Worm (Caenorhabditis elegans) whole organism, L4 larva: Measurements from ENCODE around the gene W05H7.1.
"Not testable (repeated sequence)": the region's sequence is repeated elsewhere in the genome, so short reads cannot be mapped to it uniquely, and the experiment has no call there.

ENCODE experiments used
- F44E2.7 ChIP-seq: fragments of 200-800 bp; sonication (Bioruptor generic); IDR thresholded peaks from 2 replicates; pipeline ENCODE4 v2.1.2; 2022; ENCODE audit warnings: missing genetic modification characterization, missing compliant biosample characterization
- F49E8.2 ChIP-seq: sonication (generic microtip); optimal IDR thresholded peaks from 2 replicates; lab custom pipeline; 2016; ENCODE audit warnings: missing compliant biosample characterization, mild to moderate bottlenecking, missing genetic modification characterization, borderline replicate concordance
- Y105C5A.15 ChIP-seq: fragments of 200-800 bp; sonication (Bioruptor generic); IDR thresholded peaks from 2 replicates; pipeline ENCODE4 v1.3.6; 2022; ENCODE audit warnings: missing genetic modification characterization, missing compliant biosample characterization
- Y5F2A.4 ChIP-seq: fragments of 200-800 bp; sonication (Bioruptor generic); optimal IDR thresholded peaks from 2 replicates; lab custom pipeline; 2018; ENCODE audit warnings: mild to moderate bottlenecking, missing genetic modification characterization, missing compliant biosample characterization
- aha-1 ChIP-seq: fragments of 150-350 bp; peaks from one replicate; lab custom pipeline; 2014; ENCODE audit warnings: missing biosample characterization, missing genetic modification characterization
- aly-2 ChIP-seq: sonication (generic microtip); optimal IDR thresholded peaks from 2 replicates; lab custom pipeline; 2018; ENCODE audit warnings: missing biosample characterization, missing genetic modification characterization
- daf-16 ChIP-seq, 3 experiments: sonication (generic microtip); optimal IDR thresholded peaks; 2 replicates each; lab custom pipeline; 2016 to 2017; ENCODE audit warnings: missing genetic modification characterization in 3 of 3, missing genetic modification reagents in 3 of 3, mild to moderate bottlenecking in 2 of 3, missing compliant biosample characterization in 2 of 3, missing biosample characterization in 1 of 3, moderate library complexity in 1 of 3
- daf-8 ChIP-seq: fragments of 200-800 bp; sonication (Bioruptor generic); IDR thresholded peaks from 2 replicates; pipeline ENCODE4 v1.3.6; 2022; ENCODE audit warnings: missing genetic modification characterization, missing compliant biosample characterization
- dmd-8 ChIP-seq: fragments of 200-800 bp; sonication (Bioruptor generic); IDR thresholded peaks from 2 replicates; pipeline ENCODE4 v1.3.6; 2022; ENCODE audit warnings: missing genetic modification characterization, missing compliant biosample characterization
- dve-1 ChIP-seq: sonication (generic microtip); optimal IDR thresholded peaks from 2 replicates; lab custom pipeline; 2017; ENCODE audit warnings: antibody characterized with exemption, mild to moderate bottlenecking, missing genetic modification characterization, missing compliant biosample characterization; ENCODE audit not compliant: insufficient read depth
- fkh-10 ChIP-seq: fragments of 150-350 bp; optimal IDR thresholded peaks from 2 replicates; lab custom pipeline; 2014; ENCODE audit warnings: missing biosample characterization, missing genetic modification reagents, missing genetic modification characterization
- fos-1 ChIP-seq: fragments of 150-350 bp; optimal IDR thresholded peaks from 2 replicates; lab custom pipeline; 2014; ENCODE audit warnings: missing biosample characterization, missing genetic modification characterization
- hlh-11 ChIP-seq: fragments of 200-800 bp; sonication (Bioruptor generic); optimal IDR thresholded peaks from 2 replicates; lab custom pipeline; 2018; ENCODE audit warnings: mild to moderate bottlenecking, missing genetic modification characterization, missing compliant biosample characterization
- hlh-30 ChIP-seq: sonication (generic microtip); optimal IDR thresholded peaks from 2 replicates; lab custom pipeline; 2017; ENCODE audit warnings: antibody characterized with exemption, mild to moderate bottlenecking, missing genetic modification characterization, missing compliant biosample characterization; ENCODE audit not compliant: insufficient read depth
- hmg-1.1 ChIP-seq: fragments of 200-800 bp; sonication (Bioruptor generic); IDR thresholded peaks from 2 replicates; pipeline ENCODE4 v1.3.6; 2022; ENCODE audit warnings: missing genetic modification reagents, missing genetic modification characterization, missing compliant biosample characterization
- lim-7 ChIP-seq: fragments of 200-800 bp; sonication (Bioruptor generic); IDR thresholded peaks from 2 replicates; pipeline ENCODE4 v1.3.6; 2022; ENCODE audit warnings: missing genetic modification characterization, missing compliant biosample characterization
- lin-38 ChIP-seq: fragments of 200-800 bp; sonication (Bioruptor generic); IDR thresholded peaks from 2 replicates; pipeline ENCODE4 v1.3.6; 2022; ENCODE audit warnings: missing genetic modification reagents, missing genetic modification characterization, missing compliant biosample characterization
- lsy-2 ChIP-seq, 2 experiments: fragments of 150-350 bp in 1 of 2; sonication (generic microtip) in 1 of 2; optimal IDR thresholded peaks; 2 replicates each; lab custom pipeline; 2014 to 2017; ENCODE audit warnings: missing biosample characterization in 2 of 2, missing genetic modification characterization in 2 of 2
- madf-5 ChIP-seq, 2 experiments: fragments of 200-800 bp; sonication (Bioruptor generic); IDR thresholded peaks; 2 replicates each; pipeline ENCODE4 v1.3.6; 2022; ENCODE audit warnings: missing compliant biosample characterization in 2 of 2, missing genetic modification characterization in 2 of 2
- mdl-1 ChIP-seq, 2 experiments: fragments of 150-350 bp in 1 of 2; sonication (generic microtip) in 1 of 2; optimal IDR thresholded peaks; 2 replicates each; lab custom pipeline; 2014 to 2017; ENCODE audit warnings: missing biosample characterization in 2 of 2, missing genetic modification characterization in 2 of 2
- mep-1 ChIP-seq: fragments of 150-350 bp; sonication (generic microtip); optimal IDR thresholded peaks from 3 replicates; lab custom pipeline; 2014; ENCODE audit warnings: missing biosample characterization, missing genetic modification characterization
- mes-2 ChIP-seq: sonication (generic microtip); optimal IDR thresholded peaks from 2 replicates; lab custom pipeline; 2016; ENCODE audit warnings: missing genotype, mild to moderate bottlenecking, missing genetic modification characterization, missing compliant biosample characterization; ENCODE audit not compliant: poor library complexity, severe bottlenecking
- mxl-2 ChIP-seq: fragments of 200-800 bp; sonication (Bioruptor generic); conservative IDR thresholded peaks from 2 replicates; pipeline ENCODE4 v1.3.6; 2022; ENCODE audit warnings: missing genetic modification reagents, missing genetic modification characterization, missing compliant biosample characterization
- mxl-3 ChIP-seq: fragments of 200-800 bp; sonication (Bioruptor generic); optimal IDR thresholded peaks from 2 replicates; lab custom pipeline; 2018; ENCODE audit warnings: mild to moderate bottlenecking, missing genetic modification characterization, missing compliant biosample characterization
- nhr-11 ChIP-seq: fragments of 150-350 bp; optimal IDR thresholded peaks from 2 replicates; lab custom pipeline; 2014; ENCODE audit warnings: missing biosample characterization, missing genetic modification characterization
- nhr-111 ChIP-seq: fragments of 200-800 bp; sonication (Bioruptor generic); optimal IDR thresholded peaks from 2 replicates; lab custom pipeline; 2018; ENCODE audit warnings: mild to moderate bottlenecking, missing genetic modification characterization, missing compliant biosample characterization
- nhr-28 ChIP-seq: fragments of 150-350 bp; optimal IDR thresholded peaks from 2 replicates; lab custom pipeline; 2014; ENCODE audit warnings: missing biosample characterization, missing genetic modification characterization
- nhr-6 ChIP-seq: fragments of 150-350 bp; optimal IDR thresholded peaks from 2 replicates; lab custom pipeline; 2014; ENCODE audit warnings: missing biosample characterization, missing genetic modification characterization
- sdz-12 ChIP-seq: fragments of 200-800 bp; sonication (Bioruptor generic); optimal IDR thresholded peaks from 2 replicates; lab custom pipeline; 2018; ENCODE audit warnings: mild to moderate bottlenecking, missing genetic modification characterization, missing compliant biosample characterization
- skn-1 ChIP-seq: fragments of 150-350 bp; optimal IDR thresholded peaks from 2 replicates; lab custom pipeline; 2014; ENCODE audit warnings: missing biosample characterization, missing genetic modification characterization
- tag-97 ChIP-seq: fragments of 200-800 bp; sonication (Bioruptor generic); IDR thresholded peaks from 2 replicates; pipeline ENCODE4 v1.3.6; 2022; ENCODE audit warnings: missing genetic modification characterization, missing compliant biosample characterization
- unc-62 ChIP-seq, 3 experiments: fragments of 150-350 bp in 1 of 3; sonication (generic microtip); optimal IDR thresholded peaks in 2 of 3; peaks in 1 of 3; 1 replicate in 1 of 3; 2 replicates in 2 of 3; lab custom pipeline; 2014 to 2017; ENCODE audit warnings: missing biosample characterization in 3 of 3, missing genetic modification characterization in 3 of 3, missing genetic modification reagents in 3 of 3, missing genotype in 1 of 3
- vab-7 ChIP-seq: fragments of 200-800 bp; sonication (Bioruptor generic); IDR thresholded peaks from 2 replicates; pipeline ENCODE4 v1.3.6; 2022; ENCODE audit warnings: missing genetic modification reagents, missing genetic modification characterization, missing compliant biosample characterization
- zag-1 ChIP-seq: fragments of 150-350 bp; optimal IDR thresholded peaks from 2 replicates; lab custom pipeline; 2014; ENCODE audit warnings: missing biosample characterization, missing genetic modification characterization
- zfp-3 ChIP-seq: fragments of 200-800 bp; sonication (Bioruptor generic); conservative IDR thresholded peaks from 2 replicates; pipeline ENCODE4 v1.3.6; 2022; ENCODE audit warnings: missing genetic modification reagents, missing genetic modification characterization, missing compliant biosample characterization
- zip-11 ChIP-seq: fragments of 200-800 bp; sonication (Bioruptor generic); IDR thresholded peaks from 2 replicates; pipeline ENCODE4 v1.3.6; 2022; ENCODE audit warnings: missing genetic modification characterization, missing compliant biosample characterization
- zip-2 ChIP-seq: fragments of 150-350 bp; optimal IDR thresholded peaks from 2 replicates; lab custom pipeline; 2014; ENCODE audit warnings: missing biosample characterization, missing genetic modification characterization

The W05H7.1 gene

ce11 chrX:1450352-1450818 lies at the start of gene W05H7.1:
Gene W05H7.1, plus strand, starts transcription at chrX:1450768.
- TF ChIP-seq hlh-30 (peak; percentile 57), hlh-11 (peak; percentile 9), F49E8.2 (no peak), mep-1 (tag; lab: Kevin White, UChicago) (peak; percentile 62), mes-2 (tag; lab: Kevin White, UChicago) (peak; percentile 55), hmg-1.1 (GFP tag; lab: Robert Waterston, UW) (peak; percentile 61), lin-38 (GFP tag; lab: Robert Waterston, UW) (peak; percentile 38), mxl-3 (GFP tag; lab: Kevin White, UChicago) (peak; percentile 56), tag-97 (GFP tag; lab: Robert Waterston, UW) (no peak), sdz-12 (GFP tag; lab: Kevin White, UChicago) (no peak), fkh-10 (GFP tag; lab: Kevin White, UChicago) (peak; percentile 4), daf-16 (GFP tag; optimal IDR thresholded peaks at IDR 0.05; lab: Kevin White, UChicago) (no peak), daf-16 (tag; optimal IDR thresholded peaks at IDR 0.05; lab: Kevin White, UChicago) (peak; percentile 14), aha-1 (tag; lab: Kevin White, UChicago) (peak; percentile 94), nhr-28 (tag; lab: Kevin White, UChicago) (peak; percentile 41), mxl-2 (GFP tag; lab: Robert Waterston, UW) (no peak), zip-11 (no peak), nhr-11 (tag; lab: Kevin White, UChicago) (peak; percentile 22), zag-1 (tag; lab: Kevin White, UChicago) (no peak), dve-1 (peak; percentile 59), unc-62 (GFP tag; optimal IDR thresholded peaks at IDR 0.05 in 1 of 2; lab: Kevin White, UChicago) (peak in 1 of 2 experiments; percentile 98), unc-62 (tag; optimal IDR thresholded peaks at IDR 0.05; lab: Kevin White, UChicago) (no peak), lsy-2 (tag; optimal IDR thresholded peaks at IDR 0.05; lab: Kevin White, UChicago) (peak in 1 of 2 experiments; percentile 56), mdl-1 (tag; optimal IDR thresholded peaks at IDR 0.05; lab: Kevin White, UChicago) (peak in 1 of 2 experiments; percentile 18), nhr-6 (tag; lab: Kevin White, UChicago) (peak; percentile 54), aly-2 (tag; lab: Kevin White, UChicago) (no peak)

- no peak for TF ChIP-seq skn-1 (tag; lab: Kevin White, UChicago)
- TF ChIP-seq dmd-8 (GFP tag; lab: Robert Waterston, UW), result no peak
- TF ChIP-seq fos-1, result no peak
- no peak for TF ChIP-seq Y105C5A.15 (GFP tag; lab: Robert Waterston, UW)
- no peak for TF ChIP-seq mep-1 (tag; lab: Kevin White, UChicago)
- TF ChIP-seq zfp-3 (GFP tag; lab: Robert Waterston, UW), result no peak
- TF ChIP-seq vab-7 (GFP tag; lab: Robert Waterston, UW), result no peak
- TF ChIP-seq lim-7, result no peak
- no peak for TF ChIP-seq daf-8 (GFP tag; lab: Robert Waterston, UW)
- TF ChIP-seq Y5F2A.4 (GFP tag; lab: Kevin White, UChicago), result no peak
- TF ChIP-seq nhr-111 (GFP tag; lab: Kevin White, UChicago), result no peak
- TF ChIP-seq F44E2.7, result no peak
These were observed 49.3 kb upstream of the W05H7.1 start, which contains the start of gene ZK402.5 for ce11 chrX:1401259-1401658. Gene ZK402.5, minus strand, starts transcription at chrX:1401359.

- TF ChIP-seq zip-2 (tag; lab: Kevin White, UChicago); fkh-10 (GFP tag; lab: Kevin White, UChicago); madf-5 (GFP tag; IDR thresholded peaks at IDR 0.05; lab: Robert Waterston, UW): not testable (repeated sequence)
- TF ChIP-seq, all 104 proteins: peak for 0; not testable (repeated sequence) for 104
These were observed 47.1 kb upstream of the W05H7.1 start, which contains the start of gene ZK402.2 for ce11 chrX:1403444-1403843. Gene ZK402.2, plus strand, starts transcription at chrX:1403744.
